Worm (Caenorhabditis elegans) whole organism, L3 larva: ENCODE data around the gene mig-22.
A peak's percentile ranks its signal among the peaks of the same experiment; 100 is the strongest.

Experiments
- ZK546.5 ChIP-seq: sonication (generic microtip); optimal IDR thresholded peaks from 2 replicates; lab custom pipeline; 2017; ENCODE audit warnings: missing biosample characterization, missing genetic modification characterization
- aly-2 ChIP-seq: fragments of 150-350 bp; optimal IDR thresholded peaks from 2 replicates; lab custom pipeline; 2014; ENCODE audit warnings: missing biosample characterization, missing genetic modification characterization
- ceh-16 ChIP-seq: sonication (generic microtip); optimal IDR thresholded peaks from 2 replicates; lab custom pipeline; 2017; ENCODE audit warnings: missing biosample characterization, missing genetic modification characterization
- ceh-28 ChIP-seq: fragments of 150-350 bp; optimal IDR thresholded peaks from 2 replicates; lab custom pipeline; 2014; ENCODE audit warnings: missing biosample characterization, missing genetic modification reagents, missing genetic modification characterization
- ceh-82 ChIP-seq: fragments of 150-350 bp; optimal IDR thresholded peaks from 2 replicates; lab custom pipeline; 2014; ENCODE audit warnings: missing biosample characterization, missing genetic modification characterization
- daf-12 ChIP-seq: fragments of 150-350 bp; optimal IDR thresholded peaks from 2 replicates; lab custom pipeline; 2014; ENCODE audit warnings: missing biosample characterization, missing genetic modification reagents, missing genetic modification characterization
- egl-27 ChIP-seq: sonication (generic microtip); optimal IDR thresholded peaks from 4 replicates; lab custom pipeline; 2017; ENCODE audit warnings: missing biosample characterization, missing genetic modification reagents, missing genetic modification characterization
- egl-5 ChIP-seq: fragments of 150-350 bp; optimal IDR thresholded peaks from 2 replicates; lab custom pipeline; 2017; ENCODE audit warnings: missing biosample characterization, missing genetic modification reagents, missing genetic modification characterization, inconsistent platforms
- elt-1 ChIP-seq: fragments of 150-350 bp; optimal IDR thresholded peaks from 2 replicates; lab custom pipeline; 2014; ENCODE audit warnings: missing biosample characterization, missing genetic modification characterization
- elt-2 ChIP-seq: sonication (generic microtip); optimal IDR thresholded peaks from 2 replicates; lab custom pipeline; 2016; ENCODE audit warnings: missing genetic modification reagents, mild to moderate bottlenecking, missing genetic modification characterization, missing compliant biosample characterization
- elt-3 ChIP-seq, 3 experiments: fragments of 150-350 bp in 1 of 3; sonication (generic microtip) in 2 of 3; optimal IDR thresholded peaks; 2 replicates in 2 of 3; 4 replicates in 1 of 3; lab custom pipeline; 2014 to 2017; ENCODE audit warnings: missing biosample characterization in 3 of 3, missing genetic modification characterization in 3 of 3
- fkh-10 ChIP-seq: sonication (generic microtip); optimal IDR thresholded peaks from 2 replicates; lab custom pipeline; 2017; ENCODE audit warnings: missing biosample characterization, missing genetic modification reagents, missing genetic modification characterization
- fos-1 ChIP-seq: fragments of 150-350 bp; optimal IDR thresholded peaks from 2 replicates; lab custom pipeline; 2014; ENCODE audit warnings: missing biosample characterization, missing genetic modification characterization
- jun-1 ChIP-seq: fragments of 150-350 bp; optimal IDR thresholded peaks from 2 replicates; lab custom pipeline; 2014; ENCODE audit warnings: missing biosample characterization, missing genetic modification reagents, missing genetic modification characterization
- lin-15B ChIP-seq: fragments of 150-350 bp; optimal IDR thresholded peaks from 2 replicates; lab custom pipeline; 2014; ENCODE audit warnings: missing biosample characterization, missing genetic modification characterization
- lin-39 ChIP-seq: fragments of 150-350 bp; optimal IDR thresholded peaks from 2 replicates; lab custom pipeline; 2018; ENCODE audit warnings: missing biosample characterization, missing genetic modification reagents, missing genetic modification characterization
- lsy-12 ChIP-seq: sonication (generic microtip); optimal IDR thresholded peaks from 2 replicates; lab custom pipeline; 2016; ENCODE audit warnings: mild to moderate bottlenecking, missing genetic modification characterization, missing compliant biosample characterization
- mdl-1 ChIP-seq: fragments of 150-350 bp; optimal IDR thresholded peaks from 2 replicates; lab custom pipeline; 2014; ENCODE audit warnings: missing biosample characterization, missing genetic modification characterization
- nfya-1 ChIP-seq: sonication (generic microtip); optimal IDR thresholded peaks from 2 replicates; lab custom pipeline; 2017; ENCODE audit warnings: missing genetic modification characterization, mild to moderate bottlenecking, missing compliant biosample characterization, antibody characterized with exemption, moderate library complexity; ENCODE audit not compliant: insufficient read depth
- nhr-11 ChIP-seq: fragments of 150-350 bp; optimal IDR thresholded peaks from 2 replicates; lab custom pipeline; 2014; ENCODE audit warnings: missing biosample characterization, missing genetic modification characterization
- nhr-12 ChIP-seq: fragments of 150-350 bp; optimal IDR thresholded peaks from 2 replicates; lab custom pipeline; 2014; ENCODE audit warnings: missing biosample characterization, missing genetic modification characterization
- nhr-23 ChIP-seq: fragments of 150-350 bp; optimal IDR thresholded peaks from 2 replicates; lab custom pipeline; 2014; ENCODE audit warnings: missing biosample characterization, missing genetic modification reagents, missing genetic modification characterization
- nhr-25 ChIP-seq: sonication (generic microtip); optimal IDR thresholded peaks from 2 replicates; lab custom pipeline; 2017; ENCODE audit warnings: missing biosample characterization, missing genetic modification characterization
- nhr-28 ChIP-seq: fragments of 150-350 bp; optimal IDR thresholded peaks from 2 replicates; lab custom pipeline; 2014; ENCODE audit warnings: missing biosample characterization, missing genetic modification characterization
- nhr-43 ChIP-seq: sonication (generic microtip); optimal IDR thresholded peaks from 2 replicates; lab custom pipeline; 2016; ENCODE audit warnings: mild to moderate bottlenecking, missing genetic modification characterization, missing compliant biosample characterization; ENCODE audit not compliant: poor library complexity, severe bottlenecking
- nhr-67 ChIP-seq: fragments of 150-350 bp; optimal IDR thresholded peaks from 2 replicates; lab custom pipeline; 2014; ENCODE audit warnings: missing biosample characterization, missing genetic modification characterization
- nhr-77 ChIP-seq: fragments of 150-350 bp; optimal IDR thresholded peaks from 2 replicates; lab custom pipeline; 2014; ENCODE audit warnings: missing biosample characterization, missing genetic modification characterization
- pha-4 ChIP-seq: fragments of 150-350 bp; optimal IDR thresholded peaks from 2 replicates; lab custom pipeline; 2014; ENCODE audit warnings: missing biosample characterization, missing genetic modification reagents, missing genetic modification characterization
- pqm-1 ChIP-seq: fragments of 150-350 bp; optimal IDR thresholded peaks from 2 replicates; lab custom pipeline; 2017; ENCODE audit warnings: missing biosample characterization, missing genetic modification characterization, inconsistent platforms
- skn-1 ChIP-seq: fragments of 150-350 bp; optimal IDR thresholded peaks from 2 replicates; lab custom pipeline; 2014; ENCODE audit warnings: missing biosample characterization, missing genetic modification characterization
- snpc-4 ChIP-seq: fragments of 150-350 bp; optimal IDR thresholded peaks from 2 replicates; lab custom pipeline; 2014; ENCODE audit warnings: missing biosample characterization, missing genetic modification characterization
- unc-39 ChIP-seq: sonication (generic microtip); optimal IDR thresholded peaks from 4 replicates; lab custom pipeline; 2017; ENCODE audit warnings: missing biosample characterization, missing genetic modification characterization
- zag-1 ChIP-seq: fragments of 150-350 bp; optimal IDR thresholded peaks from 2 replicates; lab custom pipeline; 2014; ENCODE audit warnings: missing biosample characterization, missing genetic modification characterization
- ztf-11 ChIP-seq: fragments of 150-350 bp; optimal IDR thresholded peaks from 2 replicates; lab custom pipeline; 2014; ENCODE audit warnings: missing biosample characterization, missing genetic modification characterization
- ztf-4 ChIP-seq: fragments of 150-350 bp; optimal IDR thresholded peaks from 2 replicates; lab custom pipeline; 2014; ENCODE audit warnings: missing biosample characterization, missing genetic modification characterization

mig-22 gene

DNA sequence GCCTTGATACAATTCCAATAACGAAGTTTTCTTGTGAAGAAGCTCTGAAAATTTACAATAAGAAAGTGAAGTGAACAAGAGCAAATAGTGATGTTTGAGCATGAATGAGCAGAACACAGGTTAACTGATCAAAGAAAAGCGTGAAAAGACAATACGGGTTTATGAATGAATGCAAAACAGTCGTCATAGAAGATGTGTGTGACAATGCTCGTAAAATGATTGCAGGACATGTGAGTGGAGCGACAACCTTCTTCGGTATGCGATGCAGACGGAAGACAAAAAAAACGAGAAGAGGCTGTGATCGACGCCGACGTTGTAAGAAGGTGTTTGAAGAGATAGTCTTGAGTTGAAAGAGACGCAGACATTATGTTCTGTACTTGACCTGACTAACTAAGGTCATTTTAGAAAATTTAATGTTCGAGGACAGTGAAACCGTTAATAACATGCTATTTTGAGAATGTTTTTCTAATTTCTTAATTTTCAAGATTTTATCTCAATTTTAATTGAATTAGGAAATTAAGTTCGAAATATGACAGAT lies at the start of gene mig-22:
mig-22 (minus strand) TSS at position 51 of the 538 bp plus-strand sequence.
- TF ChIP-seq snpc-4 (tag; lab: Kevin White, UChicago): no peak
- TF ChIP-seq nhr-25 (tag; lab: Kevin White, UChicago): peak; percentile 83
- peak; percentile 17 for TF ChIP-seq nhr-23 (tag; lab: Kevin White, UChicago)
- no peak for TF ChIP-seq elt-2
- no peak for TF ChIP-seq egl-27
- TF ChIP-seq zag-1 (tag; lab: Kevin White, UChicago): no peak
- no peak for TF ChIP-seq nhr-12 (tag; lab: Kevin White, UChicago)

DNA sequence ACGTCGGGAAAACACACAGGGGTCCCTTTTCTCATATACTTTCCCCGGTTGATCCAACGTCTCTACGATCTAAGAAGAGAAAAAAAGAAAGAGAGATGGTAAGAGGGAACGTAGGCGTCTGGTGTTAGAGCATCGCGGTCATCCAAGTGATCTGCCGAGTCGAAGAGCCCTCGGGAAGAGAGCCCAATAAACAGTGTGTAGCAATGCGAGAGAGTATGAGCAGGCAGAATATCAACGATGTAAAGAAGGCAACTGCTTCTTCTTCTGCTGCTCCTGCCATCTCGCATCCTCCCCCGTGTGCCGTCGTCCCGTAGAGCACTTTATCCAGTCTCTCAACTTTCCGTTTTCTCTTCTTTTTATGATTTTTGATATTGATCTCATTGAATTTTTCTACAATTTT lies 48.6 kb upstream of the mig-22 start:
- TF ChIP-seq ceh-28 (no peak), egl-5 (tag; lab: Kevin White, UChicago) (peak; percentile 41), lin-39 (peak; percentile 29)

DNA sequence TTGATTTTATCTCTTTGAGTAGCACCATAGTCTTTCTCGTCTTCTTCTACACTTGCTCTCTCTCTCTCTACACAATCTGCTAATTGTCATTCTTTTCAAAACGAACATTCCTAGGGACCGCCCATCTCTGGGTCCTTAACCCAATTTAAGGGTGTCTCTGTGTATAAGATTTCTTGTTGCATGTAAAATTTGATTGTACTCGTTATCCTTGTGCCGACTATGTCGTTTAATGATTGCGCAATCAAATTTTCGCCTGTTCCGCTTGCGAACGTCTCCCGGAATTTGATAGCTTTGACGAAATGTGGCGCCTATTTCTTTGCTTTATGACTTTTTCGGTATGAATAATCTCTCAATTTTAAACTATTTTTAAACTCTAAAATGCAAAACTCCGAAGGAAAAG lies 44.0 kb upstream of the mig-22 start:
- no peak for TF ChIP-seq pqm-1 (tag; lab: Kevin White, UChicago)
- peak; percentile 22 for TF ChIP-seq fkh-10
- TF ChIP-seq, all 47 proteins: peak for 1

- TF ChIP-seq mdl-1 (tag; lab: Kevin White, UChicago): no peak
- TF ChIP-seq egl-5 (tag; lab: Kevin White, UChicago): peak; percentile 32
- TF ChIP-seq nfya-1 (tag; lab: Kevin White, UChicago): peak; percentile 72
- peak; percentile 63 for TF ChIP-seq pha-4
- TF ChIP-seq unc-39 (tag; lab: Kevin White, UChicago): no peak
- peak; percentile 56 for TF ChIP-seq lin-39
- no peak for TF ChIP-seq nhr-28
- TF ChIP-seq lin-15B (tag; lab: Kevin White, UChicago): peak; percentile 63
- peak; percentile 57 for TF ChIP-seq skn-1 (tag; lab: Kevin White, UChicago)
- TF ChIP-seq nhr-25 (tag; lab: Kevin White, UChicago): peak; percentile 76
- TF ChIP-seq nhr-23 (tag; lab: Kevin White, UChicago): peak; percentile 53
- peak; percentile 61 for TF ChIP-seq elt-2
- peak; percentile 0 for TF ChIP-seq nhr-43 (tag; lab: Kevin White, UChicago)
- no peak for TF ChIP-seq ztf-4 (tag; lab: Kevin White, UChicago)
- TF ChIP-seq jun-1 (tag; lab: Kevin White, UChicago): no peak
- TF ChIP-seq ceh-28: peak; percentile 23
- TF ChIP-seq, all 47 proteins: peak for 11
These were observed 42.3 kb upstream of the mig-22 start, which contains the start of gene prx-19 for ce11 chrIII:8809245-8809971. prx-19 (minus strand) TSS chrIII:8809295.

DNA sequence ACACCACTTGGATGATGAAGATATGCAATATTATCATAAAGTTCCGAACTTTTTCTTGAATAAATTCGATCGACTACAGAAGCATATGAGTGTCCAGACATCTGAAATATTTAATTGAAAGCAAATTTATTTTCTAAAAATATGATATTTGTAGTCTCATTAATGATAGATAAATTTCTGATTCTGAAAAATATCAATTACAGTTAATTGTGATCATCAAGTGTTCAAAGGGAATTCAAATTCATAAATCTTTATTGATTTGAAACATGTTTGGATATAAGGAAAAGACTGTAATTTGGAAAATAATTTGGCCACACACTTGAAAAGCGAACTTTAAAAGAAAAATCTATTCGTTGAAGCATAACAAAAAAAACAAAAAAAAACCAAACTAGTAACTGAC lies 40.1 kb upstream of the mig-22 start, which contains the start of gene F54F2.7:
F54F2.7 (minus strand) TSS at position 101 of the 400 bp plus-strand sequence.
- TF ChIP-seq nhr-23 (tag; lab: Kevin White, UChicago): no peak
- TF ChIP-seq mdl-1 (tag; lab: Kevin White, UChicago): no peak
- no peak for TF ChIP-seq nhr-28
- TF ChIP-seq elt-1 (tag; lab: Kevin White, UChicago): no peak
- no peak for TF ChIP-seq jun-1 (tag; lab: Kevin White, UChicago)
- no peak for TF ChIP-seq lin-39
- no peak for TF ChIP-seq ZK546.5
- TF ChIP-seq ceh-16 (tag; lab: Kevin White, UChicago): no peak
- no peak for TF ChIP-seq egl-27
- TF ChIP-seq pqm-1 (tag; lab: Kevin White, UChicago): no peak
- TF ChIP-seq unc-39 (tag; lab: Kevin White, UChicago): no peak
- no peak for TF ChIP-seq ztf-11
- no peak for TF ChIP-seq daf-12

- TF ChIP-seq ztf-4 (tag; lab: Kevin White, UChicago) (no peak), nhr-23 (tag; lab: Kevin White, UChicago) (no peak), skn-1 (tag; lab: Kevin White, UChicago) (no peak), lin-15B (tag; lab: Kevin White, UChicago) (no peak), ceh-28 (no peak), ceh-82 (no peak), nhr-25 (tag; lab: Kevin White, UChicago) (no peak), fos-1 (tag; lab: Kevin White, UChicago) (no peak), nhr-11 (tag; lab: Kevin White, UChicago) (no peak), lin-39 (no peak), nhr-77 (tag; lab: Kevin White, UChicago) (no peak), ceh-16 (tag; lab: Kevin White, UChicago) (no peak), nhr-67 (no peak), aly-2 (tag; lab: Kevin White, UChicago) (no peak), elt-3 (tag; optimal IDR thresholded peaks at IDR 0.05; lab: Kevin White, UChicago) (no peak), elt-1 (tag; lab: Kevin White, UChicago) (no peak), snpc-4 (tag; lab: Kevin White, UChicago) (no peak), lsy-12 (tag; lab: Kevin White, UChicago) (no peak)
These were observed 38.7 kb upstream of the mig-22 start for ce11 chrIII:8805815-8806214.
